Worm (Caenorhabditis elegans): ENCODE results near the gene nep-2.
"Not testable (repeated sequence)": the region's sequence is repeated elsewhere in the genome, so short reads cannot be mapped to it uniquely, and the experiment has no call there.

Gene nep-2

ce11 chrII:2673534-2673933 is 52.0 kb downstream of the nep-2 start, which contains the start of the genes F22E5.20 and F22E5.1:
TSS of gene F22E5.20 (minus strand) at chrII:2673634.
TSS of gene F22E5.1 (plus strand) at chrII:2673775.
- not testable (repeated sequence) for TF ChIP-seq ets-7 (tag; optimal IDR thresholded peaks at IDR 0.05); scrt-1 (GFP tag; IDR thresholded peaks at IDR 0.05); tbx-37 (GFP tag; conservative IDR thresholded peaks at IDR 0.05)

DNA sequence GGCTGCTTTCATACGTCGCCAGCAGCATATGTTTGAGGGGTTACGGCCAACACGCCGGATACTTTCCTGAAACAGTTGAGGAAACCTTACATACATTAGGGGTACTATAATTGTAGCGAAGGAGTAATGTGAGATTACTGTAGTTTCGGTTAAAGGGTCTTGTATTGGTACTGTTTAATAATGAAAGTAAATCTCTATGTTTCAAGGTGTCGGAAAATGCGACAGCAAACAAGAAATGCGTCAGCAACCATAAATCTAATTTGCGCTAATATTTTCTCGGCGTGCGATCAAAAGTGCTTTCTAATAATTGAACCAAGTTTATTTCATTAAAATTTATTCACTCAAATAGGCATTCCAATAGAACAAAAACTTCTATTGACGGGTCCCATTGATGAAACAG is 53.2 kb downstream of the nep-2 start, which contains the start of gene sri-57:
Gene sri-57 (minus strand): TSS at position 101 of the 400 bp plus-strand sequence.
- not testable (repeated sequence) for TF ChIP-seq ceh-13 (GFP tag; optimal IDR thresholded peaks at IDR 0.05); ama-1 (optimal IDR thresholded peaks at IDR 0.05); aly-1 (tag; optimal IDR thresholded peaks at IDR 0.05)

All from whole organism, early embryonic.